Worm (Caenorhabditis elegans): ENCODE measurements around the gene clec-199.

DNA sequence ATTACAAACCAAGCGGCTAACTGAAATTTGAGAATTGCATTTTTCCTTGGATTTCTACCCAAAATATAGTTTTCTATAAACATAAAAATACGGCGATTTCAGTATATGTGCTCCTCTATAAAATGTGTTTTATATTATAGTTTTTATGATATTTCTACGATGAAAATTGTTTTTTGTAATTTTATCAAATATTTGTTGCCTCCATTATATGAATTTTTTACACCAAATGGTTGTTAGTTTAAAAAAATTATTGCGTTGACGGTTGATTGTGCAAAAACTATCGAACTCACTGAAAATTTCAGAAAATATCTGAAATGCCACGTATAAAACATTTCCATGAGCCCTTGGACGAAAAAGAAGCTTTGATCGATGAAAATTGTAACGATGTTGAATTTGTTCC lies 43.5 kb upstream of the clec-199 start, which contains the start of gene T28F3.9:
- TF ChIP-seq nhr-12 (tag; optimal IDR thresholded peaks at IDR 0.05) (no peak), ceh-82 (tag; optimal IDR thresholded peaks at IDR 0.05) (no peak), zag-1 (tag; optimal IDR thresholded peaks at IDR 0.05) (no peak), fos-1 (tag; optimal IDR thresholded peaks at IDR 0.05) (no peak), ztf-11 (tag; optimal IDR thresholded peaks at IDR 0.05) (no peak), lsy-2 (tag; optimal IDR thresholded peaks at IDR 0.05) (no peak), blmp-1 (tag; optimal IDR thresholded peaks at IDR 0.05; ENCODE audit: insufficient read depth) (no peak), egl-27 (tag; optimal IDR thresholded peaks at IDR 0.05) (no peak), F13H6.1 (tag; optimal IDR thresholded peaks at IDR 0.05) (no peak), unc-62 (GFP tag; optimal IDR thresholded peaks at IDR 0.05) (no peak), elt-1 (tag; optimal IDR thresholded peaks at IDR 0.05) (no peak), nhr-129 (tag; optimal IDR thresholded peaks at IDR 0.05) (no peak), ZK546.5 (tag; optimal IDR thresholded peaks at IDR 0.05) (no peak)
